Worm (Caenorhabditis elegans) whole organism, L1 larva: ENCODE data around the gene myrf-2.

Experiments used
- ama-1 ChIP-seq: fragments of 150-350 bp; optimal IDR thresholded peaks from 2 replicates; lab custom pipeline; 2014
- efl-1 ChIP-seq, 4 experiments: fragments of 150-350 bp; optimal IDR thresholded peaks in 3 of 4; peaks in 1 of 4; 1 replicate in 1 of 4; 2 replicates in 3 of 4; lab custom pipeline; 2014; ENCODE audit warnings: missing biosample characterization in 2 of 4, missing genetic modification characterization in 2 of 4, missing genetic modification reagents in 2 of 4
- efl-3 ChIP-seq: fragments of 200-800 bp; sonication (Bioruptor generic); optimal IDR thresholded peaks from 2 replicates; lab custom pipeline; 2018; ENCODE audit warnings: mild to moderate bottlenecking, missing genetic modification characterization, missing compliant biosample characterization
- egl-13 ChIP-seq: sonication (generic microtip); optimal IDR thresholded peaks from 2 replicates; lab custom pipeline; 2016; ENCODE audit warnings: missing genotype, missing genetic modification reagents, missing genetic modification characterization, missing compliant biosample characterization
- elt-3 ChIP-seq, 6 experiments: fragments of 150-350 bp in 1 of 6; sonication (generic microtip); optimal IDR thresholded peaks; 2 replicates each; lab custom pipeline; 2017 to 2018; ENCODE audit warnings: missing biosample characterization in 6 of 6, missing genetic modification characterization in 6 of 6, inconsistent platforms in 1 of 6
- fkh-10 ChIP-seq: sonication (generic microtip); optimal IDR thresholded peaks from 2 replicates; lab custom pipeline; 2017; ENCODE audit warnings: missing biosample characterization, missing genetic modification reagents, missing genetic modification characterization
- lin-15B ChIP-seq: fragments of 150-350 bp; sonication (generic microtip); optimal IDR thresholded peaks from 3 replicates; lab custom pipeline; 2014; ENCODE audit warnings: missing biosample characterization, missing genetic modification characterization
- mab-9 ChIP-seq: fragments of 200-800 bp; sonication (Bioruptor generic); IDR thresholded peaks from 2 replicates; pipeline ENCODE4 v1.3.6; 2022; ENCODE audit warnings: missing genetic modification reagents, missing genetic modification characterization, missing compliant biosample characterization
- nhr-11 ChIP-seq: fragments of 150-350 bp; optimal IDR thresholded peaks from 2 replicates; lab custom pipeline; 2014; ENCODE audit warnings: missing biosample characterization, missing genetic modification characterization
- nhr-76 ChIP-seq: sonication (generic microtip); optimal IDR thresholded peaks from 2 replicates; lab custom pipeline; 2017; ENCODE audit warnings: missing biosample characterization, missing genetic modification characterization
- pag-3 ChIP-seq: sonication (generic microtip); optimal IDR thresholded peaks from 2 replicates; lab custom pipeline; 2017; ENCODE audit warnings: missing genetic modification characterization, mild to moderate bottlenecking, missing compliant biosample characterization, antibody characterized with exemption, borderline replicate concordance; ENCODE audit not compliant: insufficient read depth
- skn-1 ChIP-seq: fragments of 150-350 bp; optimal IDR thresholded peaks from 2 replicates; lab custom pipeline; 2014; ENCODE audit warnings: missing biosample characterization, missing genetic modification characterization

ce11 chrX:10146592-10146991, 47.6 kb downstream of the myrf-2 start, which contains the start of gene unc-115:
- TF ChIP-seq nhr-11 (tag; lab: Kevin White, UChicago), result no peak
- no peak for TF ChIP-seq efl-3 (GFP tag; lab: Kevin White, UChicago)
- no peak for TF ChIP-seq ama-1
- peak; percentile 44 to 51 for TF ChIP-seq efl-1 (optimal IDR thresholded peaks at IDR 0.05; lab: Kevin White, UChicago)
- TF ChIP-seq efl-1 (GFP tag; optimal IDR thresholded peaks at IDR 0.05 in 1 of 2; lab: Kevin White, UChicago), result peak in 1 of 2 experiments; percentile 94
- TF ChIP-seq skn-1 (tag; lab: Kevin White, UChicago), result peak; percentile 89
- TF ChIP-seq elt-3 (tag; optimal IDR thresholded peaks at IDR 0.05; lab: Kevin White, UChicago), result peak in 2 of 6 experiments; percentile 34 to 64
- TF ChIP-seq nhr-76 (tag; lab: Kevin White, UChicago), result no peak
- peak; percentile 76 for TF ChIP-seq fkh-10
- no peak for TF ChIP-seq lin-15B (tag; lab: Kevin White, UChicago)
- TF ChIP-seq egl-13 (tag; lab: Kevin White, UChicago), result peak; percentile 80
- no peak for TF ChIP-seq pag-3 (tag; lab: Kevin White, UChicago)
- peak; percentile 76 for TF ChIP-seq mab-9 (GFP tag; lab: Robert Waterston, UW)
